Worm (Caenorhabditis elegans): Measurements from ENCODE around the gene cpg-7.

- TF ChIP-seq nhr-77 (tag; optimal IDR thresholded peaks at IDR 0.05), result peak; percentile 53
- peak; percentile 70 for TF ChIP-seq unc-55 (GFP tag; optimal IDR thresholded peaks at IDR 0.05)
- TF ChIP-seq blmp-1 (tag; optimal IDR thresholded peaks at IDR 0.05; ENCODE audit: insufficient read depth), result no peak
Measured at ce11 chrII:14143838-14144268, 34.8 kb upstream of the cpg-7 start, which contains the start of gene W03H9.2.
